Fruit fly (Drosophila melanogaster) whole organism, embryonic: Measurements from ENCODE around the gene CG42833.

Source experiments
- Aef1 ChIP-seq: fragments of 200-800 bp; sonication (Bioruptor generic); IDR thresholded peaks from 3 replicates; pipeline ENCODE4 v1.3.6; 2022; ENCODE audit warnings: missing biosample characterization, missing genetic modification characterization
- Blimp-1 ChIP-seq: fragments of 200-800 bp; sonication (Bioruptor generic); optimal IDR thresholded peaks from 3 replicates; lab custom pipeline; 2018; ENCODE audit warnings: missing biosample characterization, missing genetic modification characterization, mild to moderate bottlenecking, moderate library complexity, missing genetic modification reagents
- CG10209 ChIP-seq: fragments of 200-800 bp; sonication (Bioruptor generic); optimal IDR thresholded peaks from 3 replicates; lab custom pipeline; 2017; ENCODE audit warnings: missing biosample characterization, mild to moderate bottlenecking, missing genetic modification characterization, missing genetic modification reagents
- CG10654 ChIP-seq: fragments of 200-800 bp; sonication (Bioruptor generic); optimal IDR thresholded peaks from 2 replicates; lab custom pipeline; 2016; ENCODE audit warnings: missing biosample characterization, missing genetic modification characterization
- CG11398 ChIP-seq: fragments of 200-800 bp; sonication (Bioruptor generic); optimal IDR thresholded peaks from 2 replicates; lab custom pipeline; 2016; ENCODE audit warnings: missing biosample characterization, missing genetic modification characterization
- CG11696 ChIP-seq: fragments of 200-800 bp; sonication (Bioruptor generic); IDR thresholded peaks from 2 replicates; pipeline ENCODE4 v1.3.6; 2022; ENCODE audit warnings: missing biosample characterization, missing genetic modification characterization
- CG12155 ChIP-seq: fragments of 200-800 bp; sonication (Bioruptor generic); optimal IDR thresholded peaks from 3 replicates; lab custom pipeline; 2016; ENCODE audit warnings: missing biosample characterization, missing genetic modification characterization
- CG12219 ChIP-seq: fragments of 200-800 bp; sonication (Bioruptor generic); optimal IDR thresholded peaks from 3 replicates; lab custom pipeline; 2018; ENCODE audit warnings: missing biosample characterization, mild to moderate bottlenecking, missing genetic modification characterization
- CG12659 ChIP-seq: fragments of 200-800 bp; sonication (Bioruptor generic); optimal IDR thresholded peaks from 3 replicates; lab custom pipeline; 2017; ENCODE audit warnings: mild to moderate bottlenecking, missing biosample characterization, missing genetic modification reagents, missing genetic modification characterization
- CG15696 ChIP-seq: fragments of 200-800 bp; sonication (Bioruptor generic); optimal IDR thresholded peaks from 2 replicates; lab custom pipeline; 2019; ENCODE audit warnings: missing biosample characterization, mild to moderate bottlenecking, missing genetic modification characterization, moderate library complexity
- CG1647 ChIP-seq: fragments of 200-800 bp; sonication (Bioruptor generic); optimal IDR thresholded peaks from 3 replicates; lab custom pipeline; 2016; ENCODE audit warnings: missing biosample characterization, missing genetic modification characterization
- CG16815 ChIP-seq: fragments of 200-800 bp; sonication (Bioruptor generic); optimal IDR thresholded peaks from 3 replicates; lab custom pipeline; 2017; ENCODE audit warnings: missing biosample characterization, mild to moderate bottlenecking, missing genetic modification characterization
- CG17328 ChIP-seq: fragments of 200-800 bp; sonication (Bioruptor generic); IDR thresholded peaks from 2 replicates; pipeline ENCODE4 v1.3.6; 2022; ENCODE audit warnings: missing biosample characterization, missing genetic modification characterization
- CG18262 ChIP-seq: fragments of 200-800 bp; optimal IDR thresholded peaks from 3 replicates; lab custom pipeline; 2019; ENCODE audit warnings: missing biosample characterization, mild to moderate bottlenecking, missing genetic modification characterization, moderate library complexity
- CG2129 ChIP-seq: fragments of 200-800 bp; sonication (Bioruptor generic); IDR thresholded peaks from 2 replicates; pipeline ENCODE4 v1.3.6; 2022; ENCODE audit warnings: missing biosample characterization, missing genetic modification characterization; ENCODE audit not compliant: partially characterized antibody
- CG32532 ChIP-seq: fragments of 200-800 bp; sonication (Bioruptor generic); IDR thresholded peaks from 2 replicates; pipeline ENCODE4 v1.3.6; 2022; ENCODE audit warnings: missing biosample characterization, missing genetic modification characterization
- CG3281 ChIP-seq: fragments of 200-800 bp; sonication (Bioruptor generic); optimal IDR thresholded peaks from 3 replicates; lab custom pipeline; 2017; ENCODE audit warnings: missing biosample characterization, mild to moderate bottlenecking, missing genetic modification characterization
- CG4707 ChIP-seq: fragments of 200-800 bp; sonication (Bioruptor generic); optimal IDR thresholded peaks from 2 replicates; lab custom pipeline; 2018; ENCODE audit warnings: missing biosample characterization, mild to moderate bottlenecking, missing genetic modification characterization, moderate library complexity
- CG4730 ChIP-seq: fragments of 200-800 bp; sonication (Bioruptor generic); IDR thresholded peaks from 2 replicates; pipeline ENCODE4 v1.3.6; 2022; ENCODE audit warnings: missing biosample characterization, missing genetic modification characterization
- CG4820 ChIP-seq: fragments of 200-800 bp; sonication (Bioruptor generic); optimal IDR thresholded peaks from 3 replicates; lab custom pipeline; 2016; ENCODE audit warnings: missing biosample characterization, missing genetic modification characterization
- CG7357 ChIP-seq: fragments of 200-800 bp; sonication (Bioruptor generic); IDR thresholded peaks from 3 replicates; pipeline ENCODE4 v1.3.6; 2022; ENCODE audit warnings: missing biosample characterization, missing genetic modification characterization
- CG7839 ChIP-seq: fragments of 200-800 bp; sonication (Bioruptor generic); optimal IDR thresholded peaks from 3 replicates; lab custom pipeline; 2018; ENCODE audit warnings: missing biosample characterization, mild to moderate bottlenecking, missing genetic modification characterization, moderate library complexity
- CG9727 ChIP-seq: fragments of 200-800 bp; sonication (Bioruptor generic); optimal IDR thresholded peaks from 3 replicates; lab custom pipeline; 2017; ENCODE audit warnings: missing biosample characterization, mild to moderate bottlenecking, missing genetic modification characterization
- CrebB ChIP-seq: fragments of 200-800 bp; sonication (Bioruptor generic); optimal IDR thresholded peaks from 3 replicates; lab custom pipeline; 2018; ENCODE audit warnings: missing biosample characterization, mild to moderate bottlenecking, missing genetic modification characterization
- ERR ChIP-seq: fragments of 200-800 bp; sonication (Bioruptor generic); optimal IDR thresholded peaks from 2 replicates; lab custom pipeline; 2016; ENCODE audit warnings: missing biosample characterization, missing genetic modification characterization
- Ets65A ChIP-seq: fragments of 200-800 bp; sonication (Bioruptor generic); peaks from one replicate; lab custom pipeline; 2016; ENCODE audit warnings: missing biosample characterization, missing genetic modification characterization
- H2.0 ChIP-seq: fragments of 200-800 bp; sonication (Bioruptor generic); IDR thresholded peaks from 2 replicates; pipeline ENCODE4 v1.3.6; 2022; ENCODE audit warnings: missing biosample characterization, missing genetic modification characterization
- HHEX ChIP-seq: fragments of 200-800 bp; sonication (Bioruptor generic); optimal IDR thresholded peaks from 3 replicates; lab custom pipeline; 2017; ENCODE audit warnings: missing biosample characterization, mild to moderate bottlenecking, missing genetic modification characterization, missing genetic modification reagents
- Hr3 ChIP-seq: fragments of 200-800 bp; sonication (Bioruptor generic); optimal IDR thresholded peaks from 3 replicates; lab custom pipeline; 2016; ENCODE audit warnings: missing biosample characterization, missing genetic modification characterization
- Jarid2 ChIP-seq: fragments of 200-800 bp; sonication (Bioruptor generic); optimal IDR thresholded peaks from 3 replicates; lab custom pipeline; 2017; ENCODE audit warnings: mild to moderate bottlenecking, missing biosample characterization, missing genetic modification reagents, missing genetic modification characterization
- Med ChIP-seq: fragments of 200-800 bp; sonication (Bioruptor generic); peaks from one replicate; lab custom pipeline; 2016; ENCODE audit warnings: missing biosample characterization, missing genetic modification characterization, mild to moderate bottlenecking, inconsistent platforms, moderate library complexity
- Meics ChIP-seq: fragments of 200-800 bp; sonication (Bioruptor generic); optimal IDR thresholded peaks from 2 replicates; lab custom pipeline; 2017; ENCODE audit warnings: missing biosample characterization, mild to moderate bottlenecking, missing genetic modification characterization
- Rfx ChIP-seq: fragments of 200-800 bp; sonication (Bioruptor generic); IDR thresholded peaks from 2 replicates; pipeline ENCODE4 v1.3.6; 2022; ENCODE audit warnings: missing biosample characterization, missing genetic modification characterization
- Xbp1 ChIP-seq: fragments of 200-800 bp; sonication (Bioruptor generic); optimal IDR thresholded peaks from 3 replicates; lab custom pipeline; 2016; ENCODE audit warnings: missing biosample characterization, mild to moderate bottlenecking, missing genetic modification characterization
- caup ChIP-seq: fragments of 200-800 bp; sonication (Bioruptor generic); optimal IDR thresholded peaks from 3 replicates; lab custom pipeline; 2017; ENCODE audit warnings: missing biosample characterization, mild to moderate bottlenecking, missing genetic modification characterization, moderate library complexity; ENCODE audit not compliant: severe bottlenecking
- corto ChIP-seq: fragments of 200-800 bp; sonication (Bioruptor generic); optimal IDR thresholded peaks from 2 replicates; lab custom pipeline; 2016; ENCODE audit warnings: missing biosample characterization, mild to moderate bottlenecking, missing genetic modification characterization, moderate library complexity
- cwo ChIP-seq: fragments of 200-800 bp; sonication (Bioruptor generic); optimal IDR thresholded peaks from 3 replicates; lab custom pipeline; 2017; ENCODE audit warnings: missing biosample characterization, missing genetic modification characterization, mild to moderate bottlenecking, moderate library complexity, missing genetic modification reagents
- dmrt99B ChIP-seq: fragments of 200-800 bp; sonication (Bioruptor generic); optimal IDR thresholded peaks from 2 replicates; lab custom pipeline; 2018; ENCODE audit warnings: missing biosample characterization, mild to moderate bottlenecking, missing genetic modification characterization, moderate library complexity
- fd96Cb ChIP-seq: fragments of 200-800 bp; sonication (Bioruptor generic); optimal IDR thresholded peaks from 2 replicates; lab custom pipeline; 2018; ENCODE audit warnings: missing biosample characterization, mild to moderate bottlenecking, missing genetic modification characterization, moderate library complexity
- gce ChIP-seq: fragments of 200-800 bp; sonication (Bioruptor generic); IDR thresholded peaks from 3 replicates; pipeline ENCODE4 v1.3.6; 2022; ENCODE audit warnings: missing biosample characterization, missing genetic modification characterization
- her ChIP-seq: fragments of 200-800 bp; sonication (Bioruptor generic); optimal IDR thresholded peaks from 2 replicates; lab custom pipeline; 2016; ENCODE audit warnings: missing biosample characterization, missing genetic modification characterization
- oc ChIP-seq: fragments of 200-800 bp; sonication (Bioruptor generic); optimal IDR thresholded peaks from 2 replicates; lab custom pipeline; 2018; ENCODE audit warnings: missing biosample characterization, mild to moderate bottlenecking, missing genetic modification characterization, moderate library complexity
- seq ChIP-seq: fragments of 200-800 bp; sonication (Bioruptor generic); IDR thresholded peaks from 2 replicates; pipeline ENCODE4 v1.3.6; 2022; ENCODE audit warnings: missing biosample characterization, missing genetic modification characterization
- tin ChIP-seq: fragments of 200-800 bp; sonication (Bioruptor generic); optimal IDR thresholded peaks from 3 replicates; lab custom pipeline; 2016; ENCODE audit warnings: missing biosample characterization, missing genetic modification characterization
- tio ChIP-seq: fragments of 200-800 bp; sonication (Bioruptor generic); optimal IDR thresholded peaks from 2 replicates; lab custom pipeline; 2017; ENCODE audit warnings: missing biosample characterization, missing genetic modification characterization, inconsistent platforms
- ttk ChIP-seq: fragments of 200-800 bp; sonication (Bioruptor generic); IDR thresholded peaks from 2 replicates; pipeline ENCODE4 v2.1.2; 2022; ENCODE audit warnings: missing biosample characterization, missing genetic modification characterization
- twi ChIP-seq: fragments of 200-800 bp; optimal IDR thresholded peaks from 2 replicates; lab custom pipeline; 2019; ENCODE audit warnings: missing biosample characterization, mild to moderate bottlenecking, missing genetic modification characterization, moderate library complexity
- vfl ChIP-seq: fragments of 200-800 bp; sonication (Bioruptor generic); optimal IDR thresholded peaks from 2 replicates; lab custom pipeline; 2016; ENCODE audit warnings: missing biosample characterization, missing genetic modification characterization
- vvl ChIP-seq: fragments of 200-800 bp; sonication (Bioruptor generic); IDR thresholded peaks from 2 replicates; pipeline ENCODE4 v1.3.6; 2022; ENCODE audit warnings: missing biosample characterization, missing genetic modification characterization
- zfh1 ChIP-seq: fragments of 200-800 bp; sonication (Bioruptor generic); IDR thresholded peaks from 3 replicates; pipeline ENCODE4 v1.3.6; 2022; ENCODE audit warnings: missing biosample characterization, missing genetic modification characterization
- zfh2 ChIP-seq: fragments of 200-800 bp; sonication (Bioruptor generic); optimal IDR thresholded peaks from 2 replicates; lab custom pipeline; 2016; ENCODE audit warnings: missing biosample characterization, missing genetic modification characterization

The CG42833 gene

dm6 chr3L:20194731-20195130, 5.2 kb upstream of the CG42833 start (continued):
- TF ChIP-seq CG7839 (tag; lab: Kevin White, UChicago) (peak; percentile 55), CG15696 (no peak), dmrt99B (tag; lab: Kevin White, UChicago) (peak; percentile 15), ERR (GFP tag; lab: Kevin White, UChicago) (no peak), H2.0 (0 out of 2 replicates have a peak, but pooled peaks have one; percentile 10), seq (GFP tag; lab: Robert Waterston, UW) (peak; percentile 15; the same call in 1 of the 2 replicates), CG1647 (GFP tag; lab: Kevin White, UChicago) (no peak), CG4707 (GFP tag; lab: Kevin White, UChicago) (no peak), CG4820 (peak; percentile 8), CG3281 (GFP tag; lab: Kevin White, UChicago) (peak; percentile 32), CG17328 (peak; percentile 22; the same call in 1 of the 2 replicates), CG7357 (GFP tag; lab: Robert Waterston, UW) (no peak), her (GFP tag; lab: Kevin White, UChicago) (no peak), CG9727 (peak; percentile 27), CG12219 (peak; percentile 33), Rfx (GFP tag; lab: Robert Waterston, UW) (peak; percentile 65), Jarid2 (GFP tag; lab: Kevin White, UChicago) (no peak), CG12659 (GFP tag; lab: Kevin White, UChicago) (peak; percentile 28), tin (peak; percentile 31), Hr3 (GFP tag; lab: Kevin White, UChicago) (no peak), twi (tag; lab: Kevin White, UChicago) (no peak), CG12155 (GFP tag; lab: Kevin White, UChicago) (peak; percentile 6), Meics (peak; percentile 53), vvl (peak; percentile 62), Blimp-1 (GFP tag; lab: Kevin White, UChicago) (peak; percentile 37), zfh2 (peak; percentile 2), CG11398 (no peak), fd96Cb (tag; lab: Kevin White, UChicago) (peak; percentile 29), Aef1 (GFP tag; lab: Robert Waterston, UW) (peak; percentile 14; the same call in 1 of the 3 replicates), CG10654 (GFP tag; lab: Kevin White, UChicago) (peak; percentile 29), vfl (GFP tag; lab: Kevin White, UChicago) (no peak), CG32532 (GFP tag; lab: Robert Waterston, UW) (peak; percentile 59), ttk (peak; percentile 47), tio (GFP tag; lab: Kevin White, UChicago) (peak; percentile 37), corto (GFP tag; lab: Kevin White, UChicago) (no peak), gce (GFP tag; lab: Robert Waterston, UW) (no peak), CG4730 (GFP tag; lab: Robert Waterston, UW) (peak; percentile 45; the same call in 1 of the 2 replicates), zfh1 (GFP tag; lab: Robert Waterston, UW) (peak; percentile 49; the same call in 1 of the 3 replicates), CrebB (tag; lab: Kevin White, UChicago) (no peak), CG11696 (GFP tag; lab: Robert Waterston, UW) (0 out of 2 replicates have a peak, but pooled peaks have one; percentile 26), caup (peak; percentile 16), oc (tag; lab: Kevin White, UChicago) (no peak), Ets65A (GFP tag; lab: Kevin White, UChicago) (peak; percentile 50), CG18262 (tag; lab: Kevin White, UChicago) (peak; percentile 20), cwo (peak; percentile 37), CG10209 (GFP tag; lab: Kevin White, UChicago) (peak; percentile 26), CG16815 (GFP tag; lab: Kevin White, UChicago) (no peak), HHEX (GFP tag; lab: Kevin White, UChicago) (peak; percentile 36), Xbp1 (GFP tag; lab: Kevin White, UChicago) (peak; percentile 56), Med (GFP tag; lab: Kevin White, UChicago) (peak; percentile 90), CG2129 (no peak)
